Fruit fly (Drosophila melanogaster) whole organism, adult: ENCODE results near the gene CG2975.

Experiments used
- CG1620 ChIP-seq: fragments of 200-800 bp; sonication (Bioruptor generic); optimal IDR thresholded peaks from 2 replicates; lab custom pipeline; 2016; ENCODE audit warnings: missing biosample characterization, missing genetic modification characterization
- CG33017 ChIP-seq: fragments of 200-800 bp; sonication (Bioruptor generic); optimal IDR thresholded peaks from 2 replicates; lab custom pipeline; 2018; ENCODE audit warnings: missing biosample characterization, mild to moderate bottlenecking, missing genetic modification characterization, moderate library complexity
- CG5204 ChIP-seq: fragments of 200-800 bp; sonication (Bioruptor generic); optimal IDR thresholded peaks from 2 replicates; lab custom pipeline; 2016; ENCODE audit warnings: missing biosample characterization, missing genetic modification characterization
- CG7045 ChIP-seq: fragments of 200-800 bp; sonication (Bioruptor generic); optimal IDR thresholded peaks from 2 replicates; lab custom pipeline; 2017; ENCODE audit warnings: missing biosample characterization, mild to moderate bottlenecking, missing genetic modification characterization
- kay ChIP-seq: fragments of 200-800 bp; sonication (Bioruptor generic); peaks from one replicate; lab custom pipeline; 2016; ENCODE audit warnings: missing biosample characterization, missing genetic modification characterization, borderline replicate concordance
- pad ChIP-seq: fragments of 200-800 bp; sonication (Bioruptor generic); optimal IDR thresholded peaks from 3 replicates; lab custom pipeline; 2017; ENCODE audit warnings: missing biosample characterization, missing genetic modification characterization, mild to moderate bottlenecking, moderate library complexity, missing genetic modification reagents
- tj ChIP-seq: fragments of 200-800 bp; sonication (Bioruptor generic); optimal IDR thresholded peaks from 3 replicates; lab custom pipeline; 2017; ENCODE audit warnings: missing biosample characterization, mild to moderate bottlenecking, missing genetic modification characterization, moderate library complexity

DNA sequence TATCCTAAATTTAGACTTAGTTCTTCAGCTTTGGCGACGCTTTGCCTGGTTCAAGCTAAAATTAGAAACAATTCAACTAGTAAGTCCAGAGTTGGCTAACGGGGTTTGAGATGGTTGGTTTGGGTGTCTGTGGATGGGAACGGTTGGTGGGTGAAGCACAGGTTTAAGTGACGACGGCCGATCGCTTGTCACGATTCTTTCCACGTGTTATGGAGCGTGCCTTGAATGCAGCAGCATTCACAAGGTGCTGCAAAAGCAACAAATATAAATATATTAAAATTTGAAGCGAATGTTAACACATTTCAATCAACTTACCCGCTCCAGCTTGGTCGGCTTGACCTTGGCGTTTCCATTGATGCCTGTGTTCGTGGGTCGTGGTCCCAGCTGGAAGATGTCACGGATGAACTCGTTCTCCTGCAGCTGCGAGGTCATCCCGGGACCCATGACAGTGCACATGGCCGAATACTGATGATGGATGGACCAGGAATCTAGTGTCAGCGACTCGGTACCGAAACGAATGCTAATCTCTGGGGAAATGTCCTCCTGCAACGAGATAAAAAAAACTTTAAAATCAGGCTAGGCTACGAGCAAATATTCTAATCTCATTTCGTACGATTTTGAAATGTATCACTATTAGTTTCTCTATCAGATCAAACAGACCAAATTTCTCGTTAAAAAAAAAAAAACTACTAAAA lies 29.2 kb downstream of the CG2975 start, which contains the start of gene CG8813:
- TF ChIP-seq kay (GFP tag; lab: Kevin White, UChicago) = no peak
- TF ChIP-seq tj (GFP tag; lab: Kevin White, UChicago) = no peak
- TF ChIP-seq pad = no peak
- no peak for TF ChIP-seq CG5204 (GFP tag; lab: Kevin White, UChicago)
- TF ChIP-seq CG1620 (GFP tag; lab: Kevin White, UChicago) = no peak
- TF ChIP-seq CG33017 (tag; lab: Kevin White, UChicago) = no peak
- TF ChIP-seq CG7045 (GFP tag; lab: Kevin White, UChicago) = no peak
